Worm (Caenorhabditis elegans): ENCODE data around the gene rsa-2.
A peak's percentile ranks its signal among the peaks of the same experiment; 100 is the strongest.

Gene rsa-2

ce11 chrIII:11099864-11100263 is 36.6 kb downstream of the rsa-2 start, which contains the start of gene hmt-1:
Gene hmt-1 (minus strand): TSS chrIII:11099964.
- TF ChIP-seq ztf-18 (tag; optimal IDR thresholded peaks at IDR 0.05) (no peak), B0261.1 (tag; optimal IDR thresholded peaks at IDR 0.05) (no peak), B0035.1 (tag; optimal IDR thresholded peaks at IDR 0.05) (no peak), nhr-120 (GFP tag; IDR thresholded peaks at IDR 0.05) (no peak), Y95B8A.8 (GFP tag; IDR thresholded peaks at IDR 0.05) (no peak), F57A8.1 (GFP tag; optimal IDR thresholded peaks at IDR 0.05) (no peak), lir-1 (GFP tag; conservative IDR thresholded peaks at IDR 0.05) (no peak), pha-4 (tag; optimal IDR thresholded peaks at IDR 0.05) (no peak), him-1 (tag; optimal IDR thresholded peaks at IDR 0.05) (no peak), K11D2.4 (GFP tag; IDR thresholded peaks at IDR 0.05) (no peak), D2030.7 (GFP tag; IDR thresholded peaks at IDR 0.05) (no peak), gei-17 (GFP tag; optimal IDR thresholded peaks at IDR 0.05) (no peak), ztf-25 (GFP tag; IDR thresholded peaks at IDR 0.05) (no peak), F10E7.11 (tag; optimal IDR thresholded peaks at IDR 0.05) (no peak), egl-44 (GFP tag; IDR thresholded peaks at IDR 0.05) (no peak), F33H1.4 (GFP tag; IDR thresholded peaks at IDR 0.05) (no peak), lin-26 (GFP tag; IDR thresholded peaks at IDR 0.05) (no peak)

ce11 chrIII:11101246-11101645 is 38.0 kb downstream of the rsa-2 start:
- TF ChIP-seq cebp-1 (GFP tag; IDR thresholded peaks at IDR 0.05) (no peak), cebp-1 (tag; optimal IDR thresholded peaks at IDR 0.05) (peak; percentile 91), F22D6.2 (tag; optimal IDR thresholded peaks at IDR 0.05) (no peak)

- TF ChIP-seq ceh-27 (GFP tag; optimal IDR thresholded peaks at IDR 0.05) (no peak), attf-3 (GFP tag; conservative IDR thresholded peaks at IDR 0.05) (peak; percentile 60), snpc-4 (GFP tag; optimal IDR thresholded peaks at IDR 0.05) (no peak), snpc-4 (tag; optimal IDR thresholded peaks at IDR 0.05) (no peak), F23B12.7 (tag; optimal IDR thresholded peaks at IDR 0.05; ENCODE audit: insufficient read depth) (no peak), T26A5.8 (tag; optimal IDR thresholded peaks at IDR 0.05) (no peak)
Measured at ce11 chrIII:11107327-11107726, 44.0 kb downstream of the rsa-2 start.

ce11 chrIII:11110756-11111155 is 47.5 kb downstream of the rsa-2 start:
- TF ChIP-seq hlh-12 (tag; optimal IDR thresholded peaks at IDR 0.05): no peak
- TF ChIP-seq F57A8.1 (GFP tag; optimal IDR thresholded peaks at IDR 0.05): no peak
- no peak for TF ChIP-seq C06A6.2 (GFP tag; conservative IDR thresholded peaks at IDR 0.05)
- peak; percentile 65; the same call in 1 of the 2 replicates for TF ChIP-seq pbrm-1 (GFP tag; IDR thresholded peaks at IDR 0.05)
- peak in 1 of 2 experiments; percentile 22 for TF ChIP-seq let-607 (tag; optimal IDR thresholded peaks at IDR 0.05)
- TF ChIP-seq tbp1 (GFP tag; optimal IDR thresholded peaks at IDR 0.05): peak; percentile 54
- TF ChIP-seq Y53G8AR.9 (GFP tag; conservative IDR thresholded peaks at IDR 0.05): peak; percentile 62; the same call in 1 of the 2 replicates
- TF ChIP-seq mcd-1 (GFP tag; IDR thresholded peaks at IDR 0.05): peak; percentile 91
- TF ChIP-seq unc-130 (GFP tag; optimal IDR thresholded peaks at IDR 0.05): no peak
- TF ChIP-seq dox-1 (GFP tag; IDR thresholded peaks at IDR 0.05): peak; percentile 83
- peak; percentile 91 for TF ChIP-seq ztf-18 (tag; optimal IDR thresholded peaks at IDR 0.05)
- TF ChIP-seq madf-3 (GFP tag; IDR thresholded peaks at IDR 0.05): 0 out of 2 replicates have a peak, but pooled peaks have one; percentile 56
- TF ChIP-seq him-1 (tag; optimal IDR thresholded peaks at IDR 0.05): no peak
- TF ChIP-seq zfh-2 (GFP tag; conservative IDR thresholded peaks at IDR 0.05): no peak
- TF ChIP-seq nhr-27 (tag; optimal IDR thresholded peaks at IDR 0.05): no peak
- no peak for TF ChIP-seq snpc-3.4 (tag; optimal IDR thresholded peaks at IDR 0.05)
- 0 out of 2 replicates have a peak, but pooled peaks have one; percentile 16 for TF ChIP-seq hsf-1 (GFP tag; IDR thresholded peaks at IDR 0.05)
- TF ChIP-seq ceh-27 (GFP tag; optimal IDR thresholded peaks at IDR 0.05): peak; percentile 53
- TF ChIP-seq F10E7.11 (tag; optimal IDR thresholded peaks at IDR 0.05): no peak
- no peak for TF ChIP-seq sdz-38 (tag; optimal IDR thresholded peaks at IDR 0.05)
- peak; percentile 6 for TF ChIP-seq F49E8.2 (tag; optimal IDR thresholded peaks at IDR 0.05; ENCODE audit: insufficient read depth)
- TF ChIP-seq rpc-1 (optimal IDR thresholded peaks at IDR 0.05): no peak
- no peak for TF ChIP-seq rpc-1 (tag; optimal IDR thresholded peaks at IDR 0.05)
- TF ChIP-seq let-526 (GFP tag; IDR thresholded peaks at IDR 0.05): peak; percentile 56; the same call in 1 of the 2 replicates
